Worm (Caenorhabditis elegans): ENCODE data around the gene Y51H7C.1.

ce11 chrII:1503663-1504062, 36.1 kb downstream of the Y51H7C.1 start:
- TF ChIP-seq skn-1 (tag; optimal IDR thresholded peaks at IDR 0.05) (no peak), egl-27 (tag; optimal IDR thresholded peaks at IDR 0.05) (no peak)

Data from whole organism, L3 larva.